Fruit fly (Drosophila melanogaster) whole organism, adult: ENCODE measurements around the gene CG9132.

Source experiments
- CG11617 ChIP-seq: fragments of 200-800 bp; sonication (Bioruptor generic); optimal IDR thresholded peaks from 2 replicates; lab custom pipeline; 2017; ENCODE audit warnings: mild to moderate bottlenecking, missing biosample characterization, missing genetic modification reagents, missing genetic modification characterization
- CG12768 ChIP-seq: fragments of 200-800 bp; sonication (Bioruptor generic); optimal IDR thresholded peaks from 2 replicates; lab custom pipeline; 2017; ENCODE audit warnings: missing biosample characterization, missing genetic modification characterization, mild to moderate bottlenecking, moderate library complexity, missing genetic modification reagents
- CG14711 ChIP-seq: fragments of 200-800 bp; sonication (Bioruptor generic); optimal IDR thresholded peaks from 2 replicates; lab custom pipeline; 2018; ENCODE audit warnings: missing biosample characterization, mild to moderate bottlenecking, missing genetic modification characterization, moderate library complexity
- CG1620 ChIP-seq: fragments of 200-800 bp; sonication (Bioruptor generic); optimal IDR thresholded peaks from 2 replicates; lab custom pipeline; 2016; ENCODE audit warnings: missing biosample characterization, missing genetic modification characterization
- CG33017 ChIP-seq: fragments of 200-800 bp; sonication (Bioruptor generic); optimal IDR thresholded peaks from 2 replicates; lab custom pipeline; 2018; ENCODE audit warnings: missing biosample characterization, mild to moderate bottlenecking, missing genetic modification characterization, moderate library complexity
- CG5204 ChIP-seq: fragments of 200-800 bp; sonication (Bioruptor generic); optimal IDR thresholded peaks from 2 replicates; lab custom pipeline; 2016; ENCODE audit warnings: missing biosample characterization, missing genetic modification characterization
- CG7045 ChIP-seq: fragments of 200-800 bp; sonication (Bioruptor generic); optimal IDR thresholded peaks from 2 replicates; lab custom pipeline; 2017; ENCODE audit warnings: missing biosample characterization, mild to moderate bottlenecking, missing genetic modification characterization
- CG7101 ChIP-seq: fragments of 200-800 bp; sonication (Bioruptor generic); optimal IDR thresholded peaks from 2 replicates; lab custom pipeline; 2018; ENCODE audit warnings: missing biosample characterization, mild to moderate bottlenecking, missing genetic modification characterization, moderate library complexity
- Clk ChIP-seq: fragments of 200-800 bp; sonication (Bioruptor generic); optimal IDR thresholded peaks from 2 replicates; lab custom pipeline; 2017; ENCODE audit warnings: missing biosample characterization, missing genetic modification characterization
- Crg-1 ChIP-seq: fragments of 200-800 bp; sonication (Bioruptor generic); optimal IDR thresholded peaks from 2 replicates; lab custom pipeline; 2016; ENCODE audit warnings: missing biosample characterization, missing genetic modification characterization
- Hr96 ChIP-seq: fragments of 200-800 bp; sonication (Bioruptor generic); optimal IDR thresholded peaks from 2 replicates; lab custom pipeline; 2016; ENCODE audit warnings: missing biosample characterization, missing genetic modification characterization
- Mnt ChIP-seq: fragments of 200-800 bp; sonication (Bioruptor generic); optimal IDR thresholded peaks from 2 replicates; lab custom pipeline; 2016; ENCODE audit warnings: missing biosample characterization, mild to moderate bottlenecking, missing genetic modification characterization
- bab1 ChIP-seq: fragments of 200-800 bp; sonication (Bioruptor generic); optimal IDR thresholded peaks from 3 replicates; lab custom pipeline; 2019; ENCODE audit warnings: missing biosample characterization, mild to moderate bottlenecking, missing genetic modification characterization, moderate library complexity
- cic ChIP-seq: fragments of 200-800 bp; sonication (Bioruptor generic); optimal IDR thresholded peaks from 2 replicates; lab custom pipeline; 2017; ENCODE audit warnings: missing biosample characterization, mild to moderate bottlenecking, missing genetic modification characterization, moderate library complexity
- cnc ChIP-seq, 2 experiments: fragments of >200 bp; optimal IDR thresholded peaks; 2 replicates each; lab custom pipeline; 2017
- kay ChIP-seq: fragments of 200-800 bp; sonication (Bioruptor generic); peaks from one replicate; lab custom pipeline; 2016; ENCODE audit warnings: missing biosample characterization, missing genetic modification characterization, borderline replicate concordance
- ovo ChIP-seq: fragments of 200-800 bp; sonication (Bioruptor generic); optimal IDR thresholded peaks from 2 replicates; lab custom pipeline; 2016; ENCODE audit warnings: missing biosample characterization, missing genetic modification characterization
- pad ChIP-seq: fragments of 200-800 bp; sonication (Bioruptor generic); optimal IDR thresholded peaks from 3 replicates; lab custom pipeline; 2017; ENCODE audit warnings: missing biosample characterization, missing genetic modification characterization, mild to moderate bottlenecking, moderate library complexity, missing genetic modification reagents
- tj ChIP-seq: fragments of 200-800 bp; sonication (Bioruptor generic); optimal IDR thresholded peaks from 3 replicates; lab custom pipeline; 2017; ENCODE audit warnings: missing biosample characterization, mild to moderate bottlenecking, missing genetic modification characterization, moderate library complexity
- toe ChIP-seq: fragments of 200-800 bp; sonication (Bioruptor generic); optimal IDR thresholded peaks from 2 replicates; lab custom pipeline; 2016; ENCODE audit warnings: missing biosample characterization, missing genetic modification characterization

CG9132 gene

DNA sequence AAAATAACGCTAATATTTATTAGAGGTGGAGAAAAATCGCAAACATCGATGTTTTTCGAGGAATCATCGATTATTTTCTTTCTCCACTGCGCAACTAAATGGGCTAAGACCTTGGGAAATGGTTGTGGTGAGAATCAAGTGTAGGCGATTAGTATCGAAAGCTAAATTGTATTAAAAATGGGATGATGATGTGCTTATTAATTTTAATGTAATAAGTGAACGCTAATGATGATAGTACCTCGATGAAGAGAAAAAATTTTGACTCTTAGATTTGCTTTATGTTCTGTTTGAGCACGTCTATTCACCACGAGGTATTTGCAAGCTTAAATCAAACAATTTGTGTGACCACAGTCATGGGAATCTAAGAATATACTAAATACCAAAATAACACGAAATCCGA lies 2.8 kb upstream of the CG9132 start, which contains the start of the genes Rai1 and CG13005:
TSS of gene Rai1 (minus strand) at position 46 of the 400 bp plus-strand sequence.
TSS of gene CG13005 (plus strand) at position 352 of the 400 bp plus-strand sequence.
- TF ChIP-seq bab1 (GFP tag; lab: Kevin White, UChicago) (no peak), Clk (GFP tag; lab: Kevin White, UChicago) (no peak), CG1620 (peak; percentile 35)

DNA sequence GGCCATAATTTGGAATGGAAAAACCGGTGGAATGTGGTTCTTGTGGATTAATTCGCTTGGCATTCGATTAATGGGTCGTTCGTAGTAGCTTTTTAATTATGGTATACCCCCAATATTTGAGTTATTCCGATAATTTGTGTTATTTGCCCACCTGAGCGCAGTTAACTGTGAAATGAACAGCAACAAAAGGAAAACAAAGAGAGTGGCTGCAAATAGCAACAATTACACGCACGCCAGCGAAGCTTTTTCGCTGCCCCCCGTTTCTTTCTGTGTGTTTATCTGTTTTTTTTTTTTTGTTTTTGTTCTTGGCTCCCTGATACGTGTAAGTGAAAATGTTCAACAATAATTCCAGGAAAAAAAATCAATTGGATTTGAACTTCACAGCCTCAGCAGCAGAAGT lies 596 bp downstream of the CG9132 start:
- TF ChIP-seq CG33017: no peak
- no peak for TF ChIP-seq cic (GFP tag; lab: Kevin White, UChicago)
- TF ChIP-seq bab1 (GFP tag; lab: Kevin White, UChicago): peak; percentile 18
- no peak for TF ChIP-seq CG12768 (GFP tag; lab: Kevin White, UChicago)
- TF ChIP-seq toe (GFP tag; lab: Kevin White, UChicago): no peak
- peak; percentile 17 for TF ChIP-seq Mnt (GFP tag; lab: Kevin White, UChicago)
- no peak for TF ChIP-seq CG1620
- TF ChIP-seq CG11617 (GFP tag; lab: Kevin White, UChicago): no peak
- peak; percentile 4 for TF ChIP-seq CG7101 (tag; lab: Kevin White, UChicago)
- peak; percentile 1 for TF ChIP-seq tj (GFP tag; lab: Kevin White, UChicago)

dm6 chrX:16798166-16798565 lies 2.3 kb downstream of the CG9132 start:
- TF ChIP-seq CG14711 (tag; lab: Kevin White, UChicago) (no peak), CG33017 (no peak), CG7045 (GFP tag; lab: Kevin White, UChicago) (no peak), cnc (optimal IDR thresholded peaks at IDR 0.05; lab: Kevin White, UChicago) (no peak)

DNA sequence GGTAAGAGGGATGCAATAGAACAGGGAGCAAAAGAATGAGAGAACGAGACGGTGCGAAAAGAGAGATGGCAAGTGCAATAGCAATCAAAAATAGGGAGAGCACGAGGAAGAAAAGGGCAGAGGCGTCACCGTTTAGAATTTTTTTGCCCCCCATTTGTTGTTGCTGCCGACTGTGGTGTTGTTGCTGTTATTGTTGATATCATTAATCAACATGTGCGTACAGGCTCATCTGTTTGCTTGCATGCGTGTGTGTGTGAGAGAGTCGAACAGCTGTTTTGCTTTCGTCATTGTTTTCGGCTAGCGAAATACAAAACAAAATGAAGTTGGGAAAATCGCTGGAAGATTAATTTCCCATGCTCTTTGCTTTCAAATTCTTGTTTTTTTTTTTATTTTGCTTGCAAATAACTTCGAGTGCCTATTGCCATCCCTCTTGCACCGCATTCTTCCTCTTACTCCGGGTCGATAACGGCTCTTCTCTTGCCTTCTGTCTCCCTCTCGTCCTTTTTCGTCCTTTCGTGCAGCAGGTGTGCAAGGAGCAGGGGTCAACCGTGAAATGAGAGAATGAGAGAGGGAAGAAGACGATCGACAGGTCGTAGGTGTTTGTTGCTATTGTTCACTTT lies 7.3 kb downstream of the CG9132 start:
- TF ChIP-seq Mnt (GFP tag; lab: Kevin White, UChicago) (peak; percentile 69), CG14711 (tag; lab: Kevin White, UChicago) (no peak)

DNA sequence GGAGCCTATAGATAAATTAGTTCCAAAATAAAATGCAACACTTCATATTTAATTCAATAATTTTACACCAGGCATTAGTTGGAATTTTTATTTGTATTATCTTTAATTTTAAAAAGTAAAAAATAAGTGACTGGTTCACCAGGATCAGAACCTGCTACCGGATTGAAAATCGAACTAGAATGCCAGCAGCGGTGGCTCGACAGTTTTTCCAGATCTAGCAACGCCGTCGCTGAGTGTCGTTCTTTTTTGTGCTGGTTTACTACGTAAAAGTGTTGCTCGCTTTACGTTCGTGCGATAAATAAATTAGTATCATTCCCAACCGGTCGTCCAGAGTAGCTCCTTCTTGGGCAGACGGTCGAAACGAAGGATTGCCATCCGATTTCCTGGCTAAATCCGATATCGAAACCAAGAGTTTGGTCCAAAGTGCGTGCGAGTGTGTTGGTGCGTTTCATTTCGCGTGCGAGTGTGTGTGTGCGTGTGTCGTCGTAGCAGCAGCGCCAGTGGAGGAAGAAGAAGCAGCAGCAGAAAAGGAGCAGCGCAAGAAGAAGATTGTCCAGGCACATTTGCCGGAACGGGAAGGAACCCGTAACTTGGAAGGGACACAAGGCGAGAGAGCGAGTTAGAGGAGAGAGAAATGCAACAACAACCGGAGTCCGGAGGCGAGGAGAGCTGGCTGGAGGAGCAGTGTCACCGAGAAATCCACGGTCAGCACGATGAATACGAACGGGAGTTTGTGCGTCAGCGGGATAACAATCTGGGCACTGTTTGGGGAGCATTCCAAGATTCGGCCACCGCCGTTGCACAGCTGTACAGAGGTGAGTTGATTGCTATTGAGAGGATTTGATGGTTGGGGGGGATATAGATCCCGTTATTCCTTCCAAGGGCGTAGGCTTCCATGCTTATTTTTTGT lies 8.3 kb downstream of the CG9132 start, which contains the start of gene CG4768:
TSS of gene CG4768 (plus strand) at position 200 of the 910 bp plus-strand sequence.
- no peak for TF ChIP-seq kay (GFP tag; lab: Kevin White, UChicago)
- no peak for TF ChIP-seq CG5204
- no peak for TF ChIP-seq cic (GFP tag; lab: Kevin White, UChicago)
- TF ChIP-seq tj (GFP tag; lab: Kevin White, UChicago): peak; percentile 12
- TF ChIP-seq CG14711 (tag; lab: Kevin White, UChicago): no peak
- TF ChIP-seq CG11617 (GFP tag; lab: Kevin White, UChicago): no peak
- no peak for TF ChIP-seq Hr96 (GFP tag; lab: Kevin White, UChicago)
- no peak for TF ChIP-seq cnc (optimal IDR thresholded peaks at IDR 0.05; lab: Kevin White, UChicago)
- TF ChIP-seq bab1 (GFP tag; lab: Kevin White, UChicago): peak; percentile 50
- TF ChIP-seq pad (GFP tag; lab: Kevin White, UChicago): peak; percentile 96
- TF ChIP-seq Clk (GFP tag; lab: Kevin White, UChicago): no peak
- peak; percentile 69 for TF ChIP-seq Mnt (GFP tag; lab: Kevin White, UChicago)
- TF ChIP-seq toe (GFP tag; lab: Kevin White, UChicago): no peak
- no peak for TF ChIP-seq CG7101 (tag; lab: Kevin White, UChicago)
- no peak for TF ChIP-seq ovo (GFP tag; lab: Kevin White, UChicago)
- no peak for TF ChIP-seq CG33017
- peak; percentile 25 for TF ChIP-seq CG1620
- no peak for TF ChIP-seq CG7045 (GFP tag; lab: Kevin White, UChicago)
- TF ChIP-seq CG12768 (GFP tag; lab: Kevin White, UChicago): no peak
- no peak for TF ChIP-seq Crg-1

- peak; percentile 25 for TF ChIP-seq CG1620
- TF ChIP-seq tj (GFP tag; lab: Kevin White, UChicago): no peak
- no peak for TF ChIP-seq Crg-1
- TF ChIP-seq CG33017: no peak
- no peak for TF ChIP-seq Hr96 (GFP tag; lab: Kevin White, UChicago)
- peak; percentile 90 for TF ChIP-seq Mnt (GFP tag; lab: Kevin White, UChicago)
- no peak for TF ChIP-seq CG7045 (GFP tag; lab: Kevin White, UChicago)
Observed at dm6 chrX:16791058-16791457, 9.5 kb downstream of the CG9132 start, which contains the start of gene Rrp45. TSS of gene Rrp45 (minus strand) at chrX:16791266.

DNA sequence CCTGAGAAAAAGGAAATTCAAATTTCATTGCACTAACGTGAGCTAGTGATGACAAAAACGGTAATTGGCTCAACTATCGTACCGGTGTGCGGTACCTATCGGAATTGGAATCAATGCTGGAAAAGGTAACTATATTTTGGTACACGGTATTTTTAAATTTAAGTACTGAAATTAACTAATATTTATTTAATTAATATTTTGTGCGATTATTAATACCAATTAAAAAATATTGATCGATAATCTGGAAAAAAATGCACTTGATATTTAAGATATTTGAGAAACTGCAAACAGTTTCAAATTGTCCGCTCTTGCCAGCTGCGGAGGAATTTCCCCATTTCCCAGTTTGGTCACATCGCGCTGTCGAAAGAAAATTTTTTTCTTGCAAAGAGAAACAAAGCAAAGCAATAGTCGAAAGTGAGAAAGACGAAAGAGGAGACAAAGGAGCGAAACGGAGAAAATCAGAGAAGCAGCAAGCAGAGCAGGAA lies 13.1 kb downstream of the CG9132 start:
- no peak for TF ChIP-seq cnc (optimal IDR thresholded peaks at IDR 0.05; lab: Kevin White, UChicago)
- TF ChIP-seq CG33017: no peak
- no peak for TF ChIP-seq CG7045 (GFP tag; lab: Kevin White, UChicago)
- peak; percentile 58 for TF ChIP-seq CG7101 (tag; lab: Kevin White, UChicago)
- TF ChIP-seq Mnt (GFP tag; lab: Kevin White, UChicago): no peak
- TF ChIP-seq pad (GFP tag; lab: Kevin White, UChicago): no peak
- no peak for TF ChIP-seq CG5204
- TF ChIP-seq CG1620: no peak
- no peak for TF ChIP-seq ovo (GFP tag; lab: Kevin White, UChicago)
- TF ChIP-seq Clk (GFP tag; lab: Kevin White, UChicago): no peak
- peak; percentile 7 for TF ChIP-seq CG11617 (GFP tag; lab: Kevin White, UChicago)
- TF ChIP-seq toe (GFP tag; lab: Kevin White, UChicago): no peak
- no peak for TF ChIP-seq kay (GFP tag; lab: Kevin White, UChicago)
- TF ChIP-seq Hr96 (GFP tag; lab: Kevin White, UChicago): no peak
- peak; percentile 17 for TF ChIP-seq CG14711 (tag; lab: Kevin White, UChicago)
- peak; percentile 12 for TF ChIP-seq Crg-1
- TF ChIP-seq bab1 (GFP tag; lab: Kevin White, UChicago): peak; percentile 3
- no peak for TF ChIP-seq cic (GFP tag; lab: Kevin White, UChicago)
- TF ChIP-seq tj (GFP tag; lab: Kevin White, UChicago): no peak
- TF ChIP-seq CG12768 (GFP tag; lab: Kevin White, UChicago): no peak
